Fruit fly (Drosophila melanogaster): Measurements from ENCODE around the gene Sarm.

Sarm gene

dm6 chr3L:8039119-8039518, 24.6 kb upstream of the Sarm start:
- TF ChIP-seq Myc (optimal IDR thresholded peaks at IDR 0.05) = no peak
- no peak for TF ChIP-seq Sin3A (optimal IDR thresholded peaks at IDR 0.05)
- TF ChIP-seq h (optimal IDR thresholded peaks at IDR 0.05) = no peak
- no peak for TF ChIP-seq insv (optimal IDR thresholded peaks at IDR 0.05)
- no peak for TF ChIP-seq ttk (optimal IDR thresholded peaks at IDR 0.05)
- TF ChIP-seq psq (optimal IDR thresholded peaks at IDR 0.05) = no peak

- no peak for TF ChIP-seq h (optimal IDR thresholded peaks at IDR 0.05)
These were observed 22.1 kb upstream of the Sarm start for dm6 chr3L:8041461-8042110.

dm6 chr3L:8043622-8044021, 20.1 kb upstream of the Sarm start:
- TF ChIP-seq Sin3A (optimal IDR thresholded peaks at IDR 0.05) (no peak), insv (optimal IDR thresholded peaks at IDR 0.05) (no peak), psq (optimal IDR thresholded peaks at IDR 0.05) (no peak)

- TF ChIP-seq ttk (optimal IDR thresholded peaks at IDR 0.05) (no peak), Sin3A (optimal IDR thresholded peaks at IDR 0.05) (no peak), insv (optimal IDR thresholded peaks at IDR 0.05) (no peak), Myc (optimal IDR thresholded peaks at IDR 0.05) (no peak), h (optimal IDR thresholded peaks at IDR 0.05) (no peak), psq (optimal IDR thresholded peaks at IDR 0.05) (no peak)
These were observed 18.8 kb upstream of the Sarm start for dm6 chr3L:8044867-8045362.

- no peak for TF ChIP-seq ttk (optimal IDR thresholded peaks at IDR 0.05)
- no peak for TF ChIP-seq insv (optimal IDR thresholded peaks at IDR 0.05)
- no peak for TF ChIP-seq Sin3A (optimal IDR thresholded peaks at IDR 0.05)
- TF ChIP-seq Myc (optimal IDR thresholded peaks at IDR 0.05) = no peak
- TF ChIP-seq h (optimal IDR thresholded peaks at IDR 0.05) = no peak
- no peak for TF ChIP-seq psq (optimal IDR thresholded peaks at IDR 0.05)
These were observed 7.3 kb upstream of the Sarm start for dm6 chr3L:8056325-8056724.

dm6 chr3L:8056740-8057253, 6.9 kb upstream of the Sarm start:
- TF ChIP-seq h (optimal IDR thresholded peaks at IDR 0.05) (no peak), psq (optimal IDR thresholded peaks at IDR 0.05) (no peak), Myc (optimal IDR thresholded peaks at IDR 0.05) (no peak), ttk (optimal IDR thresholded peaks at IDR 0.05) (no peak), Sin3A (optimal IDR thresholded peaks at IDR 0.05) (no peak), insv (optimal IDR thresholded peaks at IDR 0.05) (no peak)

- TF ChIP-seq Sin3A (optimal IDR thresholded peaks at IDR 0.05) (no peak), h (optimal IDR thresholded peaks at IDR 0.05) (no peak), psq (optimal IDR thresholded peaks at IDR 0.05) (no peak), insv (optimal IDR thresholded peaks at IDR 0.05) (no peak), Myc (optimal IDR thresholded peaks at IDR 0.05) (no peak), ttk (optimal IDR thresholded peaks at IDR 0.05) (no peak)
These were observed 6.3 kb upstream of the Sarm start for dm6 chr3L:8057423-8057822.

- TF ChIP-seq h (optimal IDR thresholded peaks at IDR 0.05) = no peak
- TF ChIP-seq insv (optimal IDR thresholded peaks at IDR 0.05) = no peak
- no peak for TF ChIP-seq Sin3A (optimal IDR thresholded peaks at IDR 0.05)
- no peak for TF ChIP-seq Myc (optimal IDR thresholded peaks at IDR 0.05)
- TF ChIP-seq ttk (optimal IDR thresholded peaks at IDR 0.05) = no peak
- no peak for TF ChIP-seq psq (optimal IDR thresholded peaks at IDR 0.05)
These were observed 5.9 kb upstream of the Sarm start for dm6 chr3L:8057823-8058189.

dm6 chr3L:8058190-8058997, 5.3 kb upstream of the Sarm start, which contains the start of gene bip1:
TSS of gene bip1 (minus strand) at chr3L:8058713.
- TF ChIP-seq Myc (optimal IDR thresholded peaks at IDR 0.05) (no peak), psq (optimal IDR thresholded peaks at IDR 0.05) (no peak), Sin3A (optimal IDR thresholded peaks at IDR 0.05) (no peak), ttk (optimal IDR thresholded peaks at IDR 0.05) (no peak), insv (optimal IDR thresholded peaks at IDR 0.05) (no peak), h (optimal IDR thresholded peaks at IDR 0.05) (no peak)

- TF ChIP-seq Myc (optimal IDR thresholded peaks at IDR 0.05) (no peak), insv (optimal IDR thresholded peaks at IDR 0.05) (no peak), ttk (optimal IDR thresholded peaks at IDR 0.05) (no peak), psq (optimal IDR thresholded peaks at IDR 0.05) (no peak), Sin3A (optimal IDR thresholded peaks at IDR 0.05) (no peak), h (optimal IDR thresholded peaks at IDR 0.05) (no peak)
These were observed 4.0 kb upstream of the Sarm start for dm6 chr3L:8059627-8060166.

- TF ChIP-seq Myc (optimal IDR thresholded peaks at IDR 0.05) (no peak), insv (optimal IDR thresholded peaks at IDR 0.05) (no peak), psq (optimal IDR thresholded peaks at IDR 0.05) (no peak), ttk (optimal IDR thresholded peaks at IDR 0.05) (no peak), Sin3A (optimal IDR thresholded peaks at IDR 0.05) (no peak), h (optimal IDR thresholded peaks at IDR 0.05) (no peak)
These were observed 2.1 kb downstream of the Sarm start for dm6 chr3L:8065575-8066410.
